Fruit fly (Drosophila melanogaster) whole organism, embryonic: ENCODE measurements around the gene TTLL4A.

Source experiments
- Atf-2 ChIP-seq: fragments of 200-800 bp; sonication (Bioruptor generic); optimal IDR thresholded peaks from 2 replicates; lab custom pipeline; 2016; ENCODE audit warnings: missing biosample characterization, missing genetic modification characterization
- C15 ChIP-seq: fragments of 200-800 bp; sonication (Bioruptor generic); IDR thresholded peaks from 3 replicates; pipeline ENCODE4 v1.3.6; 2022; ENCODE audit warnings: missing biosample characterization, missing genetic modification characterization
- CG1647 ChIP-seq: fragments of 200-800 bp; sonication (Bioruptor generic); optimal IDR thresholded peaks from 3 replicates; lab custom pipeline; 2016; ENCODE audit warnings: missing biosample characterization, missing genetic modification characterization
- CG3726 ChIP-seq: fragments of 200-800 bp; sonication (Bioruptor generic); IDR thresholded peaks from 3 replicates; pipeline ENCODE4, ENCODE4 v1.3.6; 2022; ENCODE audit warnings: missing biosample characterization, missing genetic modification characterization
- Hr39 ChIP-seq: fragments of >200 bp; optimal IDR thresholded peaks from 2 replicates; lab custom pipeline; 2017
- NFAT ChIP-seq: fragments of 200-800 bp; sonication (Bioruptor generic); IDR thresholded peaks from 2 replicates; pipeline ENCODE4 v1.3.6; 2022; ENCODE audit warnings: missing biosample characterization, missing genetic modification characterization
- Nf-YA ChIP-seq: fragments of 200-800 bp; sonication (Bioruptor generic); IDR thresholded peaks from 2 replicates; pipeline ENCODE4 v1.3.6; 2022; ENCODE audit warnings: missing biosample characterization, missing genetic modification characterization
- Ravus ChIP-seq: fragments of 200-800 bp; sonication (Bioruptor generic); IDR thresholded peaks from 2 replicates; pipeline ENCODE4 v1.3.6; 2022; ENCODE audit warnings: missing biosample characterization, missing genetic modification characterization
- Taf1 ChIP-seq: fragments of 200-800 bp; sonication (Bioruptor generic); IDR thresholded peaks from 2 replicates; pipeline ENCODE4 v1.3.6; 2022; ENCODE audit warnings: missing biosample characterization, missing genetic modification characterization
- disco-r ChIP-seq: fragments of 200-800 bp; sonication (Bioruptor generic); optimal IDR thresholded peaks from 2 replicates; lab custom pipeline; 2016; ENCODE audit warnings: missing biosample characterization, missing genetic modification characterization
- mirr ChIP-seq: fragments of 200-800 bp; sonication (Bioruptor generic); optimal IDR thresholded peaks from 3 replicates; lab custom pipeline; 2018; ENCODE audit warnings: missing biosample characterization, mild to moderate bottlenecking, missing genetic modification characterization
- repo ChIP-seq: fragments of 200-800 bp; sonication (Bioruptor generic); optimal IDR thresholded peaks from 2 replicates; lab custom pipeline; 2016; ENCODE audit warnings: missing biosample characterization, missing genetic modification characterization
- tgo ChIP-seq: fragments of 200-800 bp; sonication (Bioruptor generic); IDR thresholded peaks from 3 replicates; pipeline ENCODE4 v1.3.6; 2022; ENCODE audit warnings: missing biosample characterization, missing genetic modification characterization

DNA sequence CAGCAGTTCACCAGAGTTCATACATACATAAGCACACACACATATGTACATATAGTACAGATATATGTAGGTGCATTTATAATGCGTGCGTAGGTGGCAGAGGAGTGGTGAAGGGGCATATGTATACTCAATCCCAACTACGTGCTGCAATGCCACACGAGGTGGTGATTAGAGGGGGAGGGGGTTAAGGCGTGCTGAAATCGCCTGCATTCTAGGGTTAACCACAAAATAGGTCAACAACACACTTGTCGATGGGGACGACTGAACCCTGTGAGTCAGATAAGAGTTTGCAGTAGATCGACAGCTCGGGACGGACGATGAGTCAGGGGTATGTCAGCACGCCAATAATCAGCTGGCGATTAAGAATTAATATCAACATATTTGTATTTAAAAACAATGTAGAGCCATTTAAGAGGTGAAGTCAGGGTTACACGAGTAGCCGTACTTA is 56.3 kb downstream of the TTLL4A start:
- TF ChIP-seq repo (GFP tag; lab: Kevin White, UChicago) (no peak), Hr39 (lab: Kevin White, UChicago) (no peak), Ravus (GFP tag; lab: Robert Waterston, UW) (no peak), NFAT (GFP tag; lab: Robert Waterston, UW) (no peak), CG3726 (no peak), mirr (GFP tag; lab: Kevin White, UChicago) (no peak), Nf-YA (no peak), C15 (GFP tag; lab: Robert Waterston, UW) (no peak), disco-r (GFP tag; lab: Kevin White, UChicago) (no peak), CG1647 (no peak), tgo (GFP tag; lab: Robert Waterston, UW) (no peak), Taf1 (GFP tag; lab: Robert Waterston, UW) (no peak), Atf-2 (GFP tag; lab: Kevin White, UChicago) (no peak)
